3 fruit fly cellular contexts compared by ENCODE assay signal in genomic region chr3L:16825195-16825594, dm6.
TF ChIP-seq lines count a peak whose summit lies in the region.

No protein-coding gene starts in this region.

- no peak for TF ChIP-seq CTCF in whole organism, embryonic (GFP tag; optimal IDR thresholded peaks at IDR 0.05; lab: Kevin White, UChicago)

TF ChIP-seq in whole organism, embryonic, 481 proteins besides CTCF, POLR2A, EP300 and RAD21 (continues in another document):
- TF ChIP-seq H2.0 (GFP tag; IDR thresholded peaks at IDR 0.05; lab: Robert Waterston, UW) (no peak), Optix (GFP tag; IDR thresholded peaks at IDR 0.05; lab: Robert Waterston, UW) (no peak), bsh (GFP tag; optimal IDR thresholded peaks at IDR 0.05; lab: Kevin White, UChicago) (peak in 1 of 2 experiments; percentile 10), CG1603 (tag; optimal IDR thresholded peaks at IDR 0.05; lab: Kevin White, UChicago) (no peak), prd (optimal IDR thresholded peaks at IDR 0.05; lab: Kevin White, UChicago) (no peak), prd (GFP tag; IDR thresholded peaks at IDR 0.05; lab: Robert Waterston, UW) (no peak), CG12219 (GFP tag; optimal IDR thresholded peaks at IDR 0.05; lab: Kevin White, UChicago) (no peak), CG8924 (tag; optimal IDR thresholded peaks at IDR 0.05; lab: Kevin White, UChicago) (peak; percentile 29), Xrp1 (GFP tag; IDR thresholded peaks at IDR 0.05; lab: Robert Waterston, UW) (peak; percentile 32; the same call in 1 of the 2 replicates), oc (tag; optimal IDR thresholded peaks at IDR 0.05; lab: Kevin White, UChicago) (no peak), CG17829 (tag; optimal IDR thresholded peaks at IDR 0.05; lab: Kevin White, UChicago) (peak; percentile 19), CG10267 (tag; optimal IDR thresholded peaks at IDR 0.05; lab: Kevin White, UChicago) (peak; percentile 20), Sox102F (GFP tag; optimal IDR thresholded peaks at IDR 0.05; lab: Kevin White, UChicago) (peak; percentile 51), Oli (tag; optimal IDR thresholded peaks at IDR 0.05; lab: Kevin White, UChicago) (peak; percentile 7), CG17361 (GFP tag; IDR thresholded peaks at IDR 0.05; lab: Robert Waterston, UW) (0 out of 3 replicates have a peak, but pooled peaks have one; percentile 45), tna (GFP tag; IDR thresholded peaks at IDR 0.05; lab: Robert Waterston, UW; ENCODE audit: partially characterized antibody) (no peak), Ada2b (GFP tag; IDR thresholded peaks at IDR 0.05; lab: Robert Waterston, UW) (peak; percentile 21; the same call in 1 of the 2 replicates), CG11504 (tag; optimal IDR thresholded peaks at IDR 0.05; lab: Kevin White, UChicago) (peak; percentile 73), CG13296 (GFP tag; optimal IDR thresholded peaks at IDR 0.05; lab: Kevin White, UChicago) (peak; percentile 17), fd3F (GFP tag; optimal IDR thresholded peaks at IDR 0.05; lab: Kevin White, UChicago) (no peak), CG1529 (GFP tag; optimal IDR thresholded peaks at IDR 0.05; lab: Kevin White, UChicago) (no peak), CG8388 (GFP tag; optimal IDR thresholded peaks at IDR 0.05; lab: Kevin White, UChicago) (no peak), peb (GFP tag; IDR thresholded peaks at IDR 0.05; lab: Robert Waterston, UW) (no peak), lmd (GFP tag; IDR thresholded peaks at IDR 0.05; lab: Robert Waterston, UW) (no peak), kay (GFP tag; optimal IDR thresholded peaks at IDR 0.05; lab: Kevin White, UChicago) (no peak), Hr51 (GFP tag; optimal IDR thresholded peaks at IDR 0.05; lab: Kevin White, UChicago) (peak in 1 of 2 experiments; percentile 75), CG9876 (GFP tag; optimal IDR thresholded peaks at IDR 0.05; lab: Kevin White, UChicago) (no peak), CG7745 (tag; optimal IDR thresholded peaks at IDR 0.05; lab: Kevin White, UChicago) (no peak), ken (GFP tag; IDR thresholded peaks at IDR 0.05; lab: Robert Waterston, UW) (no peak), pita (GFP tag; optimal IDR thresholded peaks at IDR 0.05; lab: Kevin White, UChicago) (no peak), vfl (GFP tag; optimal IDR thresholded peaks at IDR 0.05; lab: Kevin White, UChicago) (no peak)

TF ChIP-seq in whole organism, prepupa, 60 proteins besides CTCF, POLR2A, EP300 and RAD21:
- TF ChIP-seq CG11294 (GFP tag; IDR thresholded peaks at IDR 0.05; lab: Robert Waterston, UW) (no peak), CG11902 (GFP tag; optimal IDR thresholded peaks at IDR 0.05; lab: Kevin White, UChicago) (no peak), Eip78C (GFP tag; lab: Kevin White, UChicago) (peak; percentile 81), fd85E (GFP tag; optimal IDR thresholded peaks at IDR 0.05; lab: Kevin White, UChicago) (no peak), CG31627 (GFP tag; optimal IDR thresholded peaks at IDR 0.05; lab: Kevin White, UChicago) (peak; percentile 6), dac (GFP tag; optimal IDR thresholded peaks at IDR 0.05; lab: Kevin White, UChicago) (no peak), fd59A (GFP tag; optimal IDR thresholded peaks at IDR 0.05; lab: Kevin White, UChicago) (no peak), net (GFP tag; optimal IDR thresholded peaks at IDR 0.05; lab: Kevin White, UChicago) (peak; percentile 16), Hr39 (GFP tag; optimal IDR thresholded peaks at IDR 0.05; lab: Kevin White, UChicago) (no peak), CG8632 (GFP tag; optimal IDR thresholded peaks at IDR 0.05; lab: Kevin White, UChicago) (peak; percentile 27), Sox15 (GFP tag; optimal IDR thresholded peaks at IDR 0.05; lab: Kevin White, UChicago) (no peak), CG15336 (GFP tag; IDR thresholded peaks at IDR 0.05; lab: Robert Waterston, UW) (peak; percentile 42; the same call in 1 of the 2 replicates), OdsH (GFP tag; optimal IDR thresholded peaks at IDR 0.05; lab: Kevin White, UChicago) (peak; percentile 33), CG8119 (GFP tag; IDR thresholded peaks at IDR 0.05; lab: Robert Waterston, UW) (peak; percentile 46; the same call in 1 of the 3 replicates), fkh (GFP tag; optimal IDR thresholded peaks at IDR 0.05; lab: Kevin White, UChicago) (no peak), Sox102F (GFP tag; optimal IDR thresholded peaks at IDR 0.05; lab: Kevin White, UChicago) (no peak), ss (GFP tag; optimal IDR thresholded peaks at IDR 0.05; lab: Kevin White, UChicago) (peak in 1 of 2 experiments; percentile 15), Met (GFP tag; optimal IDR thresholded peaks at IDR 0.05; lab: Kevin White, UChicago) (peak; percentile 3), esn (GFP tag; optimal IDR thresholded peaks at IDR 0.05; lab: Kevin White, UChicago) (peak; percentile 22), CG34406 (GFP tag; optimal IDR thresholded peaks at IDR 0.05; lab: Kevin White, UChicago) (peak; percentile 36), CG3032 (tag; optimal IDR thresholded peaks at IDR 0.05; lab: Kevin White, UChicago) (peak; percentile 52), CG32006 (GFP tag; optimal IDR thresholded peaks at IDR 0.05; lab: Kevin White, UChicago) (peak; percentile 61), salr (GFP tag; optimal IDR thresholded peaks at IDR 0.05; lab: Kevin White, UChicago) (peak in 1 of 2 experiments; percentile 35), CG11762 (GFP tag; optimal IDR thresholded peaks at IDR 0.05; lab: Kevin White, UChicago; ENCODE audit: insufficient read depth) (no peak), CG4318 (GFP tag; optimal IDR thresholded peaks at IDR 0.05; lab: Kevin White, UChicago) (no peak), CG3919 (GFP tag; optimal IDR thresholded peaks at IDR 0.05; lab: Kevin White, UChicago) (no peak), acj6 (GFP tag; optimal IDR thresholded peaks at IDR 0.05; lab: Kevin White, UChicago) (peak; percentile 32), CG10631 (GFP tag; optimal IDR thresholded peaks at IDR 0.05; lab: Kevin White, UChicago) (peak; percentile 20)

TF ChIP-seq in whole organism, pupa, 21 proteins besides CTCF, POLR2A, EP300 and RAD21:
- TF ChIP-seq CG15710 (tag; optimal IDR thresholded peaks at IDR 0.05; lab: Kevin White, UChicago) (peak; percentile 30), CG8159 (tag; optimal IDR thresholded peaks at IDR 0.05; lab: Kevin White, UChicago) (peak; percentile 18), EcR (GFP tag; optimal IDR thresholded peaks at IDR 0.05; lab: Kevin White, UChicago) (no peak), CG14655 (GFP tag; optimal IDR thresholded peaks at IDR 0.05; lab: Kevin White, UChicago) (peak; percentile 21)
TF ChIP-seq in whole organism, pupa: peak in this region for 3.

Comparison
In these comparisons a context has a peak if more than half of its experiments do, and no peak if none do; other contexts are left out.
1. Of the 7 proteins assayed by ChIP-seq in both whole organism, embryonic and whole organism, prepupa: peak only in whole organism, embryonic: Blimp-1 and Sox102F; only in whole organism, prepupa: none; in both: none; in neither: 5.